Fruit fly (Drosophila melanogaster) whole organism, adult: ENCODE measurements around the gene Tollo.

Experiments
- CG11617 ChIP-seq: fragments of 200-800 bp; sonication (Bioruptor generic); optimal IDR thresholded peaks from 2 replicates; lab custom pipeline; 2017; ENCODE audit warnings: mild to moderate bottlenecking, missing biosample characterization, missing genetic modification reagents, missing genetic modification characterization
- CG12768 ChIP-seq: fragments of 200-800 bp; sonication (Bioruptor generic); optimal IDR thresholded peaks from 2 replicates; lab custom pipeline; 2017; ENCODE audit warnings: missing biosample characterization, missing genetic modification characterization, mild to moderate bottlenecking, moderate library complexity, missing genetic modification reagents
- CG14711 ChIP-seq: fragments of 200-800 bp; sonication (Bioruptor generic); optimal IDR thresholded peaks from 2 replicates; lab custom pipeline; 2018; ENCODE audit warnings: missing biosample characterization, mild to moderate bottlenecking, missing genetic modification characterization, moderate library complexity
- CG1620 ChIP-seq: fragments of 200-800 bp; sonication (Bioruptor generic); optimal IDR thresholded peaks from 2 replicates; lab custom pipeline; 2016; ENCODE audit warnings: missing biosample characterization, missing genetic modification characterization
- CG33017 ChIP-seq: fragments of 200-800 bp; sonication (Bioruptor generic); optimal IDR thresholded peaks from 2 replicates; lab custom pipeline; 2018; ENCODE audit warnings: missing biosample characterization, mild to moderate bottlenecking, missing genetic modification characterization, moderate library complexity
- CG7045 ChIP-seq: fragments of 200-800 bp; sonication (Bioruptor generic); optimal IDR thresholded peaks from 2 replicates; lab custom pipeline; 2017; ENCODE audit warnings: missing biosample characterization, mild to moderate bottlenecking, missing genetic modification characterization
- CG7101 ChIP-seq: fragments of 200-800 bp; sonication (Bioruptor generic); optimal IDR thresholded peaks from 2 replicates; lab custom pipeline; 2018; ENCODE audit warnings: missing biosample characterization, mild to moderate bottlenecking, missing genetic modification characterization, moderate library complexity
- Clk ChIP-seq: fragments of 200-800 bp; sonication (Bioruptor generic); optimal IDR thresholded peaks from 2 replicates; lab custom pipeline; 2017; ENCODE audit warnings: missing biosample characterization, missing genetic modification characterization
- Crg-1 ChIP-seq: fragments of 200-800 bp; sonication (Bioruptor generic); optimal IDR thresholded peaks from 2 replicates; lab custom pipeline; 2016; ENCODE audit warnings: missing biosample characterization, missing genetic modification characterization
- Hr96 ChIP-seq: fragments of 200-800 bp; sonication (Bioruptor generic); optimal IDR thresholded peaks from 2 replicates; lab custom pipeline; 2016; ENCODE audit warnings: missing biosample characterization, missing genetic modification characterization
- Mnt ChIP-seq: fragments of 200-800 bp; sonication (Bioruptor generic); optimal IDR thresholded peaks from 2 replicates; lab custom pipeline; 2016; ENCODE audit warnings: missing biosample characterization, mild to moderate bottlenecking, missing genetic modification characterization
- bab1 ChIP-seq: fragments of 200-800 bp; sonication (Bioruptor generic); optimal IDR thresholded peaks from 3 replicates; lab custom pipeline; 2019; ENCODE audit warnings: missing biosample characterization, mild to moderate bottlenecking, missing genetic modification characterization, moderate library complexity
- cic ChIP-seq: fragments of 200-800 bp; sonication (Bioruptor generic); optimal IDR thresholded peaks from 2 replicates; lab custom pipeline; 2017; ENCODE audit warnings: missing biosample characterization, mild to moderate bottlenecking, missing genetic modification characterization, moderate library complexity
- cnc ChIP-seq, 2 experiments: fragments of >200 bp; optimal IDR thresholded peaks; 2 replicates each; lab custom pipeline; 2017
- kay ChIP-seq: fragments of 200-800 bp; sonication (Bioruptor generic); peaks from one replicate; lab custom pipeline; 2016; ENCODE audit warnings: missing biosample characterization, missing genetic modification characterization, borderline replicate concordance
- ovo ChIP-seq: fragments of 200-800 bp; sonication (Bioruptor generic); optimal IDR thresholded peaks from 2 replicates; lab custom pipeline; 2016; ENCODE audit warnings: missing biosample characterization, missing genetic modification characterization
- pad ChIP-seq: fragments of 200-800 bp; sonication (Bioruptor generic); optimal IDR thresholded peaks from 3 replicates; lab custom pipeline; 2017; ENCODE audit warnings: missing biosample characterization, missing genetic modification characterization, mild to moderate bottlenecking, moderate library complexity, missing genetic modification reagents
- tj ChIP-seq: fragments of 200-800 bp; sonication (Bioruptor generic); optimal IDR thresholded peaks from 3 replicates; lab custom pipeline; 2017; ENCODE audit warnings: missing biosample characterization, mild to moderate bottlenecking, missing genetic modification characterization, moderate library complexity
- toe ChIP-seq: fragments of 200-800 bp; sonication (Bioruptor generic); optimal IDR thresholded peaks from 2 replicates; lab custom pipeline; 2016; ENCODE audit warnings: missing biosample characterization, missing genetic modification characterization

Tollo gene

DNA sequence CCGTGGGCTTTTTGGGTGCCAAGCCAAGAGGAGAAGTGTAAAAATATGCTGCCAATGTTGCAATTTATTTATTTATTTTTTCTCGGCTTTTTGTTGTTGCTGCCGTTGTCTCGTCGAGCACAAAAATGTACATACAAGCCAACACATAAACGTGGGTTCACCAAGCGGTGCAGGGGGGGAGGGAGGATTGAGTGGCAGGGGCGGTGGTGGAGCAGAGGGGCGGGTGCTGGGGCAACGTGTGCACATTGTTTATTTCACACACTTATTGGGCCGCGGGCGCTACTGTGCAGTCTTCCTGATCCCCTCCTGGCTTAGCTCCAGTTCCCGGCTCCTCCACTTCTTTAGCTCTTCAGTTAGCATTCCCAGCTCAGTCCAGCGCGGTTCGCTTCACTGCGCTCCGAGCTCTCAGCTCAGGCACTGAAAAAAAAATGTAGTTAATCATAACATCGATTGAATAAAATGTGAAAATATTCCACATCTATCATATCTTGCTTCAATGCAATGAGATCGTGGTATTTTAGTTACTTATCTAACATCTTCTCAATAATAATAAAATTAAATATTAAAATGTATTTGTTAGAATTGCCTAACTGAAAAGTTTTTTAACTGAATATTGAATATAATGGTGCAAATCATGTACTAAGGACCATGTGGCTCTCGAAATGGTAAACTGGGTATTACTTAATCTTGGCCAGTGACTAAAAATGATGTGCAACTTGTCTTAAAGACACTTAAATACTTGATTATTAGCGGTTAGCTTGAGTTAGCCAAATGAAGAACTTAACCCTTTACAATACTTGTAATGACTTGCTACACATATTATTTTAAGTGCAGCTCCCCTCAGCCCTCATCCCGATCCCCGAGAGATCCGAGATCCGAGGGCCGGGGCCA lies 20.8 kb upstream of the Tollo start:
- TF ChIP-seq bab1 (no peak), CG33017 (tag; lab: Kevin White, UChicago) (no peak), Crg-1 (GFP tag; lab: Kevin White, UChicago) (no peak), CG14711 (tag; lab: Kevin White, UChicago) (no peak), cnc (optimal IDR thresholded peaks at IDR 0.05; lab: Kevin White, UChicago) (no peak), Hr96 (GFP tag; lab: Kevin White, UChicago) (no peak), CG11617 (GFP tag; lab: Kevin White, UChicago) (no peak), toe (no peak), Mnt (no peak), CG12768 (GFP tag; lab: Kevin White, UChicago) (no peak), cic (no peak), ovo (GFP tag; lab: Kevin White, UChicago) (no peak), CG1620 (GFP tag; lab: Kevin White, UChicago) (no peak), tj (GFP tag; lab: Kevin White, UChicago) (no peak), pad (GFP tag; lab: Kevin White, UChicago) (no peak), kay (GFP tag; lab: Kevin White, UChicago) (no peak)

DNA sequence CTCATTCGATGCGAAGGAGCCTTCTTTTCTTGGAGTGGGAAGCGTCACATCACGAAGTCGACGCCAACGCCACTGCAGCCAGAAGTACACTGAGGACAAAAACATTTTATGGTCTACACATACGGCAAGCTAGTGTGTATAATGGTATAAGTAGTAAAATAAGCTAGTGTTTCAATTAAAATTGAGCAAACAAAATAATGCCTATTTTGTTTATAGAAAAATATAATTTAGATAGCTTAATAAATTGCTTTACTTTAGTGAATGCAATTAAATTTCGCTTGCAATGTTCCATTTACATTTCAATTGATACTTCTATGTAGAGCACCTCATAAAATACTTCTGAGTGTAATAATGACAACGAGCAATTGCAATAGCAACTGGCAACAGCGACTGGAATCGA lies 15.1 kb upstream of the Tollo start:
- TF ChIP-seq CG7101 (tag; lab: Kevin White, UChicago) = no peak
- TF ChIP-seq cic = no peak
- no peak for TF ChIP-seq CG1620 (GFP tag; lab: Kevin White, UChicago)
- no peak for TF ChIP-seq tj (GFP tag; lab: Kevin White, UChicago)
- no peak for TF ChIP-seq Mnt
- TF ChIP-seq Hr96 (GFP tag; lab: Kevin White, UChicago) = no peak
- no peak for TF ChIP-seq CG11617 (GFP tag; lab: Kevin White, UChicago)
- no peak for TF ChIP-seq CG12768 (GFP tag; lab: Kevin White, UChicago)
- no peak for TF ChIP-seq cnc (optimal IDR thresholded peaks at IDR 0.05; lab: Kevin White, UChicago)
- TF ChIP-seq Crg-1 (GFP tag; lab: Kevin White, UChicago) = no peak
- no peak for TF ChIP-seq toe
- no peak for TF ChIP-seq kay (GFP tag; lab: Kevin White, UChicago)

DNA sequence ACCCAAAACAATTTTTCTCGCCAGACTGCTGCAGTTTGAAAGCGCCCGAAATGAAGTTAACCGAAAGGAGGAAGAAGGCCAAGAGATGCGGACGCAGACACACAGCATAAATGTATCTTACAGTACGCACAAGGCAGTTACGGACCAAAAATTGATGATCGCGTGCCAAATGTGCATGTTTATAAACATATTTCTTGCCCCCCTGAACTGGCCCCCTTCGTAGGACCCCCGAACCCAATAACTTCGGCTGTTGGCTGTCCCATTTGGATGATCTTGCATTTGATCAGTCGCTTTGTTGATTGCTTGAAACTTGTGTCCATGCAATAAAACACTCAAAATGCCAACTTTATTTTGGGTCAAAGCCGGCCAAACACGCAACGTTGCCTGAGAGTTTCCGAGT lies 13.1 kb upstream of the Tollo start:
- TF ChIP-seq pad (GFP tag; lab: Kevin White, UChicago) (no peak), CG33017 (tag; lab: Kevin White, UChicago) (no peak)

DNA sequence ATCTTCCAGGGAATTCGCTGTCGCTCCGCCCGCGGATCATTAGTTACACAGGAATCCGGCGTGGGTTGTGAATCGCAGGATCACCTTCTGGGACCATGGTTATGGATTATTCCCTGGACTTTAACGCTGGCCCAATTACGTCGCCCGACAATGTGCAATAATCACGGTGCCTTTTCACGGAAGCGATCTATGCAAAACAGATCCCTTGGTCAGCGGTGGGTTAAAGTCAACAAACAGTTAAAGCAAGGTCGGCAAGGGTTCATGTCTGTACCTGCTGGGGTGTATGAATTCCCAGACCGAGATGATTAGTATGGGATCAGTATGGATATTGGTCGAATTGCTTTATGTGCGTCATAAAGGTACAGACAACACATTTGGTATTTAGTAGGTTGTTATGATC lies 11.7 kb upstream of the Tollo start:
- no peak for TF ChIP-seq ovo (GFP tag; lab: Kevin White, UChicago)
- no peak for TF ChIP-seq CG11617 (GFP tag; lab: Kevin White, UChicago)
- no peak for TF ChIP-seq tj (GFP tag; lab: Kevin White, UChicago)
- no peak for TF ChIP-seq Clk (GFP tag; lab: Kevin White, UChicago)
- no peak for TF ChIP-seq toe
- TF ChIP-seq pad (GFP tag; lab: Kevin White, UChicago) = no peak
- no peak for TF ChIP-seq CG12768 (GFP tag; lab: Kevin White, UChicago)
- TF ChIP-seq Hr96 (GFP tag; lab: Kevin White, UChicago) = no peak
- no peak for TF ChIP-seq CG14711 (tag; lab: Kevin White, UChicago)
- no peak for TF ChIP-seq Mnt
- no peak for TF ChIP-seq CG1620 (GFP tag; lab: Kevin White, UChicago)
- no peak for TF ChIP-seq cic
- no peak for TF ChIP-seq CG7101 (tag; lab: Kevin White, UChicago)

DNA sequence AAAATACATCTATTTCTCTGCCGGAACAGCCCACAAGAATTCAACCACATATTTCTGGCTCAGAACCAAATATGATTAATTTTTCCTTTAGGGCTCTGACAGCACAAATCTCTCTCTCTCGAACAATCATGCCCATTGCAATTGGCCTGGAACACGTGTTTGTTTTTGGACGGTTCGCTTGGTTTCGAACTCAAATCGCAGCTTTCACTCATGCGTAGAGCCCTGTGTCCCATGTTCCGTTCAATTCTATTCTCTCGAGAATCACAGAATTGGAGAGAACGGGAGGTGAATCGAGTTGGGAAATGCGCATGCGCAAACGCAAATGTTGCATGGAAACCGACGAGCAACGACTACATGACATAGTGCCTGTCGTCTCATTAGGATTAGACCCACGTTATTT lies 10.8 kb upstream of the Tollo start:
- no peak for TF ChIP-seq cic
- no peak for TF ChIP-seq CG7045 (GFP tag; lab: Kevin White, UChicago)
- TF ChIP-seq Hr96 (GFP tag; lab: Kevin White, UChicago) = no peak

DNA sequence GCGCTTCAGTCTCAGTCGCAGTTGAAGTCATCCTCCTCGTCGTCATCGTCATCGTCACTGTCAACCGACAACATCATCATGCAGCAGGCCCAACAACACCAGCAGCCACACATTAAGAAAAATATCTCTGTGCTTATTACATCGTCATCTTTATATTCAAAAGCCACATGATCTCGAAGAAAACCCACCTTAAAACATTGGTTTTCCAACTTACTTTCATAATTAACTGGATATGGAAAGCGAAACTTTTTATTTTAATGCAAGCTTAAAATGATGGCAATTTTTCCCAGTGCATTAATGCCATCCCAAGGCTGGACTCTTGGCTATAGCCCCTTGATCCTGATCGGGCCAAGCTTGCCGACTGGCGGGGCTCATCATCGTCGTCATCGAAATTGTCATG lies 9.7 kb upstream of the Tollo start:
- TF ChIP-seq cnc (optimal IDR thresholded peaks at IDR 0.05; lab: Kevin White, UChicago) = no peak
- no peak for TF ChIP-seq Crg-1 (GFP tag; lab: Kevin White, UChicago)
- TF ChIP-seq CG14711 (tag; lab: Kevin White, UChicago) = no peak
- TF ChIP-seq Mnt = no peak
- TF ChIP-seq ovo (GFP tag; lab: Kevin White, UChicago) = no peak
- TF ChIP-seq tj (GFP tag; lab: Kevin White, UChicago) = no peak
- TF ChIP-seq CG11617 (GFP tag; lab: Kevin White, UChicago) = no peak
- TF ChIP-seq CG7101 (tag; lab: Kevin White, UChicago) = no peak
- TF ChIP-seq Clk (GFP tag; lab: Kevin White, UChicago) = no peak

DNA sequence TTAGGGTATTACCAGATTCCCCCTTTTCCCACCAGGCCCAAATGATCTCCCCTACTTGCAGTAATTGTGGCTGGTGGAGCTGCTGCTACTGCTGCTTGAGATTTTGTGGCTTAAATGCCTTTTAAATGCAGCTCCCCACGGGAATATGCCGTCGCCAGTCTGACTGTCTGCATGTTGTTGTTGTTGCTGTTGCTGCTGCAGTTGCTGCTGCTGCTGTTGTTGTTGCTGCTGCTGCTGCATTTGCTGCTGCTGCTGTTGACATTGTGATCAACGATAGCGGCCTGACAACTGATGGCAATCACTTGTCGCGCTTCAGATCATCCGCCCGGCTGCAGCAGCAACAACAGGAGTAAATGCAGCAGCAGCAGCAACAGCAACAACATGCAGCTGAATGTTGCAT lies 8.8 kb upstream of the Tollo start:
- TF ChIP-seq Crg-1 (GFP tag; lab: Kevin White, UChicago) (no peak), toe (no peak), CG11617 (GFP tag; lab: Kevin White, UChicago) (no peak), CG12768 (GFP tag; lab: Kevin White, UChicago) (no peak), Mnt (no peak), CG1620 (GFP tag; lab: Kevin White, UChicago) (no peak), CG33017 (tag; lab: Kevin White, UChicago) (no peak), ovo (GFP tag; lab: Kevin White, UChicago) (no peak), bab1 (no peak)
